Fruit fly (Drosophila melanogaster): ENCODE results near the gene bgm.

DNA sequence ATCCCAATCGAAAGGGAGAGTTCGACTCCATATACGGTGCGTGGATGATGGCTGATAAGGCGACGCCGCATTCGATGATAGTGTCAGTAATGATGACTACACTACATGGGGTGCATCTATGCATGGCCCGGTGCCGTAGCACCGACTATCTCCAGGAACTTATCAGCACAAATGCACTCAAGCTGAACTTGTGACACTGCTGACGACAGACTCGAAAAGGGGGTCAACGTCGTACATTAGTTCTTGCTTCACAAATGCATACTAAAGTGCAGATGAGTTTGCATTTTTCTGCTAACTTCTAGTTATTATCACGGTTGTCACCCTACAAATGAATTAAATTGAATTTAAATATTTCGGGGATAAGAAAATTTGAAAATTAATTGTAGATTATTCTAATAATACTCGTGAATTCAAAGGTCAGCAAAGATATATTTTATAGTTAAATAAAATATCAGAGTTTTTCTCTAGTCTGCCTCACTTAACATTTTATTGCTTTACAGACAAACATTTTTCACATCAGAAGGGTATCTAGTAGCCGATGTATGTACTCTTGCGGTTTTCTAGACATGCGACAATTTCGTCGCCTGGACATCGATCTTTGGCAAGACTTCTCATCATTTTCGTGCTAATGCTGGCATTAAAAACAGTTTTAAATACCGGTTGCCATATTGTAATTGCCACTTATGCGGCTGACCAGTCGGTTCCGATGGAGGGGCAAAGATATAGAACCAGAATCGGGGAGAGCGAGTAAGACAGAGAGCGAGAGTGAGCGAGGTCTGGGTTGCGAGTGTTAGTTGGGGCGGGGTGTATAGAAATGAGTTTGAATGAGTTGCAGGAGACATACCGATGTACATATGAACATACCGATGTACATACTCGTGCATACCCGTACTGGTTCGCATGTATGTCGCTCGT, 10.6 kb downstream of the bgm start:
- TF ChIP-seq EcR (GFP tag; optimal IDR thresholded peaks at IDR 0.05) (no peak), psq (optimal IDR thresholded peaks at IDR 0.05) (no peak), Dll (optimal IDR thresholded peaks at IDR 0.05) (no peak), CG8478 (optimal IDR thresholded peaks at IDR 0.05) (no peak)
